Worm (Caenorhabditis elegans): ENCODE results near the gene soc-2.
A peak's percentile ranks its signal among the peaks of the same experiment; 100 is the strongest.

The soc-2 gene

ce11 chrIV:5160171-5160570 is 7.9 kb upstream of the soc-2 start, which contains the start of the genes C24D10.6 and C24D10.4 (continued):
- TF ChIP-seq F16B12.6 (tag; optimal IDR thresholded peaks at IDR 0.05) = peak; percentile 32
- TF ChIP-seq fkh-10 (GFP tag; optimal IDR thresholded peaks at IDR 0.05) = no peak
- peak in 1 of 6 experiments; percentile 35 for TF ChIP-seq elt-3 (tag; optimal IDR thresholded peaks at IDR 0.05)
- peak; percentile 27 to 60 (median 39) for TF ChIP-seq ceh-82 (tag; optimal IDR thresholded peaks at IDR 0.05)
- TF ChIP-seq C16A3.4 (tag; optimal IDR thresholded peaks at IDR 0.05) = peak; percentile 39
- no peak for TF ChIP-seq hlh-17 (GFP tag; optimal IDR thresholded peaks at IDR 0.05; ENCODE audit: borderline replicate concordance)
- TF ChIP-seq irx-1 (tag; optimal IDR thresholded peaks at IDR 0.05) = peak; percentile 63
- TF ChIP-seq tbx-2 (tag; optimal IDR thresholded peaks at IDR 0.05) = peak; percentile 49
- TF ChIP-seq C34B4.2 (tag; optimal IDR thresholded peaks at IDR 0.05) = no peak
- peak; percentile 61 for TF ChIP-seq nhr-20 (tag; optimal IDR thresholded peaks at IDR 0.05)
- no peak for TF ChIP-seq tlp-1 (tag; optimal IDR thresholded peaks at IDR 0.05)
- peak; percentile 29 for TF ChIP-seq dsc-1 (tag; optimal IDR thresholded peaks at IDR 0.05)
- peak; percentile 23 for TF ChIP-seq lin-13 (GFP tag; optimal IDR thresholded peaks at IDR 0.05)
- TF ChIP-seq pag-3 (tag; optimal IDR thresholded peaks at IDR 0.05; ENCODE audit: borderline replicate concordance, insufficient read depth) = no peak
- no peak for TF ChIP-seq unc-130 (tag; optimal IDR thresholded peaks at IDR 0.05)
- no peak for TF ChIP-seq egl-27 (tag; optimal IDR thresholded peaks at IDR 0.05)
- peak; percentile 70 for TF ChIP-seq mep-1 (tag; optimal IDR thresholded peaks at IDR 0.05)
- no peak for TF ChIP-seq ets-5 (GFP tag; IDR thresholded peaks at IDR 0.05)
- TF ChIP-seq rnt-1 (tag; optimal IDR thresholded peaks at IDR 0.05) = peak; percentile 64
- no peak for TF ChIP-seq zag-1 (tag; optimal IDR thresholded peaks at IDR 0.05)
- peak; percentile 63 for TF ChIP-seq xbp-1 (tag; optimal IDR thresholded peaks at IDR 0.05)
- no peak for TF ChIP-seq ceh-90 (tag; optimal IDR thresholded peaks at IDR 0.05)
- peak; percentile 28 for TF ChIP-seq egl-13 (tag; optimal IDR thresholded peaks at IDR 0.05)
- TF ChIP-seq fkh-8 (tag; optimal IDR thresholded peaks at IDR 0.05) = no peak
- TF ChIP-seq lsy-2 (tag; optimal IDR thresholded peaks at IDR 0.05) = peak; percentile 69 to 77
- TF ChIP-seq skn-1 (tag; optimal IDR thresholded peaks at IDR 0.05) = peak; percentile 77
- TF ChIP-seq hpl-2 (GFP tag; optimal IDR thresholded peaks at IDR 0.05) = no peak
- no peak for TF ChIP-seq unc-30 (tag; optimal IDR thresholded peaks at IDR 0.05)
- no peak for TF ChIP-seq nhr-84 (tag; optimal IDR thresholded peaks at IDR 0.05)
- TF ChIP-seq nhr-77 (tag; optimal IDR thresholded peaks at IDR 0.05) = no peak
- TF ChIP-seq isw-1 (GFP tag; IDR thresholded peaks at IDR 0.05) = peak; percentile 32; the same call in 1 of the 2 replicates
- TF ChIP-seq dpl-1 (GFP tag; optimal IDR thresholded peaks at IDR 0.05) = peak; percentile 51 to 71 (median 65)
- TF ChIP-seq vab-15 (tag; optimal IDR thresholded peaks at IDR 0.05) = no peak
- TF ChIP-seq nhr-71 (tag; optimal IDR thresholded peaks at IDR 0.05) = peak; percentile 64
- no peak for TF ChIP-seq fos-1 (tag; optimal IDR thresholded peaks at IDR 0.05)

- TF ChIP-seq nhr-90 (tag; optimal IDR thresholded peaks at IDR 0.05; ENCODE audit: poor library complexity) (no peak), ceh-63 (GFP tag; optimal IDR thresholded peaks at IDR 0.05) (no peak), mdl-1 (tag; optimal IDR thresholded peaks at IDR 0.05) (no peak), ztf-4 (tag; optimal IDR thresholded peaks at IDR 0.05) (no peak)
Measured at ce11 chrIV:5157226-5157625, 4.9 kb upstream of the soc-2 start, which contains the start of gene C24D10.49. TSS of gene C24D10.49 (minus strand) at chrIV:5157326.

ce11 chrIV:5149793-5150192 is 2.5 kb downstream of the soc-2 start, which contains the start of gene C24D10.5:
TSS of gene C24D10.5 (plus strand) at chrIV:5150093.
- TF ChIP-seq mep-1 (tag; optimal IDR thresholded peaks at IDR 0.05) (no peak), alr-1 (tag; optimal IDR thresholded peaks at IDR 0.05; ENCODE audit: borderline replicate concordance) (no peak), unc-30 (tag; optimal IDR thresholded peaks at IDR 0.05) (no peak), egl-27 (tag; optimal IDR thresholded peaks at IDR 0.05) (no peak), nhr-237 (tag; optimal IDR thresholded peaks at IDR 0.05) (no peak), lin-39 (tag; optimal IDR thresholded peaks at IDR 0.05) (no peak), ztf-11 (tag; optimal IDR thresholded peaks at IDR 0.05) (no peak), nhr-19 (GFP tag; conservative IDR thresholded peaks at IDR 0.05) (no peak), jun-1 (tag; optimal IDR thresholded peaks at IDR 0.05) (no peak), isw-1 (GFP tag; IDR thresholded peaks at IDR 0.05) (no peak), irx-1 (tag; optimal IDR thresholded peaks at IDR 0.05) (no peak), ets-5 (GFP tag; IDR thresholded peaks at IDR 0.05) (no peak)
